Worm (Caenorhabditis elegans) whole organism, mixed stage, embryonic: ENCODE results near the gene C03F11.2.

ENCODE experiments used
- ceh-83 ChIP-seq: fragments of 200-800 bp; sonication (Bioruptor generic); optimal IDR thresholded peaks from 2 replicates; lab custom pipeline; 2018; ENCODE audit warnings: mild to moderate bottlenecking, missing genetic modification characterization, missing compliant biosample characterization
- flh-1 ChIP-seq: fragments of 200-800 bp; sonication (Bioruptor generic); optimal IDR thresholded peaks from 2 replicates; lab custom pipeline; 2018; ENCODE audit warnings: mild to moderate bottlenecking, missing genetic modification characterization, moderate library complexity, missing compliant biosample characterization
- sptf-1 ChIP-seq: sonication (generic microtip); optimal IDR thresholded peaks from 2 replicates; lab custom pipeline; 2017; ENCODE audit warnings: mild to moderate bottlenecking, missing genetic modification characterization, moderate library complexity, missing compliant biosample characterization

- TF ChIP-seq ceh-83 (GFP tag; lab: Kevin White, UChicago) (no peak), sptf-1 (tag; lab: Kevin White, UChicago) (no peak), flh-1 (GFP tag; lab: Kevin White, UChicago) (no peak)
These were observed 16.3 kb upstream of the C03F11.2 start, which contains the start of gene pks-1 for ce11 chrX:5413510-5413909.
